Worm (Caenorhabditis elegans): ENCODE measurements around the gene K07C11.10.

The K07C11.10 gene

DNA sequence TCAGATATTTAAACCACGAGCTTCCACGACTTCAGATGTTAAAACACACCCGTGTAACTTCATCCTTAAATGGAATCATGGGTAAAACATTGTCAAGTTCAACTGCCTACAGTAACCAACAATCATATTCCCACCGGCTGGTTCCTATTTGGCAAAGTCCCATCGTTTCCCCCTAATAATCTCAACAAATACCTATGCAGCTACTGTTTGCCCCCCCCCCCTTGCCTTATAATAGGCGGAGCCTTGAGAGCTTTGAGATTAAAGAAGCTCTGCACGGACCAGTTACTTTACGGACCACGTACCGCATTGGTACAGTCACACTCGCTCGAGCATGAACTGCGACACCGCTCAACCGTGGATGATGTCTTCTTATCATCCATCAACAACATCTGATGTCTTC, 2.1 kb downstream of the K07C11.10 start, which contains the start of gene pax-1:
Gene pax-1, plus strand, starts transcription at position 301 of the 400 bp plus-strand sequence.
- TF ChIP-seq fos-1 (tag; optimal IDR thresholded peaks at IDR 0.05), result no peak
- TF ChIP-seq nhr-25 (tag; optimal IDR thresholded peaks at IDR 0.05), result no peak
- no peak for TF ChIP-seq nhr-77 (tag; optimal IDR thresholded peaks at IDR 0.05)
- TF ChIP-seq elt-2 (tag; optimal IDR thresholded peaks at IDR 0.05), result no peak
- TF ChIP-seq skn-1 (tag; optimal IDR thresholded peaks at IDR 0.05), result no peak
- no peak for TF ChIP-seq nhr-237 (tag; optimal IDR thresholded peaks at IDR 0.05)

DNA sequence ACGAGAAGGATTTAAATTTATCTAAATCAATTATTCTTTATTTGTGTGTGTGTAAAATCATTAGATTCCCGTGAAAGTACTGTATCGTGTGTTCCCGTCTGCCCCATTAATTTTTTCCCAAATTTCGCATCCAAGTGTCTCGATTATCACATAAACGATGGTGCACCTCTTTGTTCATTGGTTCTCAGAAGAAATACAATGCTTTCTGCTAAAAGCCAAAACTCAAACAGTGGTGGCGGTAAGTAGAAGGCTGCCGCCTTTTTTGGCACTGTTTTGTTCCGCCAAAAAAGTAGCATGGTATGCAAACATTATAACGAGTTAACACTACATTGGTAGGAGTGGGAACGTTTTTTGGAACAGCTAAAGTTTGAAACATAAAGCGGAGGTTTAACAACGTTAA, 3.3 kb downstream of the K07C11.10 start:
- TF ChIP-seq ztf-4 (tag; optimal IDR thresholded peaks at IDR 0.05), result no peak
- TF ChIP-seq skn-1 (tag; optimal IDR thresholded peaks at IDR 0.05), result no peak
- no peak for TF ChIP-seq R02D3.7 (tag; optimal IDR thresholded peaks at IDR 0.05)
- TF ChIP-seq snpc-4 (tag; optimal IDR thresholded peaks at IDR 0.05), result no peak

DNA sequence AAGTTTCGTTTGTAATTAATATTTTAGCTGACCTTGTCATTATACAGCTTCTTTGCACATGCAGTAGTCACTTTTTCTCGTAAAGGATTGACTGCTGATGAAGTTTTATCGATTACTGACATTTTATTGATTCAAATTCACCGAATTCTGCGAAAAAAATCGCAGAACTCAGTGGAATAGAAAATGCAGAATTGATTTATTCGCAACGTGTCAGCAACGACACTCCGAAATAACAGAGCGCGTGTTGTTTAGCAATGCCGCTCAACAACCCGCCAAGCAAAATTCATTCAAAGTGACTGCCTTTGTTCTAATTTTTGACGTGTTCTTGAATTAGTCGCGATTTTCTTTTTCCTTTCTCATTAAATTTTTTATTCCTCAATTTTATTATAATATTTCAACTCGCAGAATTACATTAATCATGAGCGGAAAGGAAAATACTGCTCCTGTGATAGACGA, 5.6 kb downstream of the K07C11.10 start, which contains the start of the genes cogc-6 and air-1:
Gene cogc-6, minus strand, starts transcription at position 234 of the 456 bp plus-strand sequence.
Gene air-1, plus strand, starts transcription at position 406 of the 456 bp plus-strand sequence.
- TF ChIP-seq snpc-4 (tag; optimal IDR thresholded peaks at IDR 0.05) (peak; percentile 53), nhr-23 (tag; optimal IDR thresholded peaks at IDR 0.05) (peak; percentile 35), eor-1 (tag; optimal IDR thresholded peaks at IDR 0.05) (no peak), pqm-1 (tag; optimal IDR thresholded peaks at IDR 0.05) (no peak), ceh-28 (tag; optimal IDR thresholded peaks at IDR 0.05) (peak; percentile 60), lin-15B (tag; optimal IDR thresholded peaks at IDR 0.05) (peak; percentile 25), nfya-1 (tag; optimal IDR thresholded peaks at IDR 0.05; ENCODE audit: insufficient read depth) (peak; percentile 41), pha-4 (tag; optimal IDR thresholded peaks at IDR 0.05) (peak; percentile 43)

DNA sequence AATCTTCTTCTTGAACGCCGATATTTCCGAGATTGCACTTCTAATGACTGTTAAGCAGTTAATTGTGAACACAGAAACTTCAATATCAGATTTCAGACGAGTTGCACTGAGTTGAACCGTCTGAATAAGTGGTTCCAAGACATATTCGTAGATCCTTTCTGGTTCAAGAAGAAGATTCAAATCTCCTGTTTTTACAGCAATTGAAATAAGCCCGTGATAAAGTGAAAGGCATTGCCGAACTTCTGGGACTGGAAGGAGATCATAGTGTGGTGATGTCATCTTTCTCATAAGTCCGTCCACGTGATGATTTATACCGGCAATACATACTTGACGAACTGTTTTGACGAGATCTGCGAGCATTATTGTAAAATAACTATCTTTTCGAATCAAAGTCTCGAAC, 7.2 kb downstream of the K07C11.10 start:
- no peak for TF ChIP-seq nhr-76 (tag; optimal IDR thresholded peaks at IDR 0.05)
- TF ChIP-seq sea-2 (GFP tag; optimal IDR thresholded peaks at IDR 0.05), result no peak
- no peak for TF ChIP-seq pqm-1 (tag; optimal IDR thresholded peaks at IDR 0.05)
- TF ChIP-seq nhr-11 (tag; optimal IDR thresholded peaks at IDR 0.05), result no peak
- no peak for TF ChIP-seq elt-3 (tag; optimal IDR thresholded peaks at IDR 0.05)
- no peak for TF ChIP-seq nhr-12 (tag; optimal IDR thresholded peaks at IDR 0.05)

DNA sequence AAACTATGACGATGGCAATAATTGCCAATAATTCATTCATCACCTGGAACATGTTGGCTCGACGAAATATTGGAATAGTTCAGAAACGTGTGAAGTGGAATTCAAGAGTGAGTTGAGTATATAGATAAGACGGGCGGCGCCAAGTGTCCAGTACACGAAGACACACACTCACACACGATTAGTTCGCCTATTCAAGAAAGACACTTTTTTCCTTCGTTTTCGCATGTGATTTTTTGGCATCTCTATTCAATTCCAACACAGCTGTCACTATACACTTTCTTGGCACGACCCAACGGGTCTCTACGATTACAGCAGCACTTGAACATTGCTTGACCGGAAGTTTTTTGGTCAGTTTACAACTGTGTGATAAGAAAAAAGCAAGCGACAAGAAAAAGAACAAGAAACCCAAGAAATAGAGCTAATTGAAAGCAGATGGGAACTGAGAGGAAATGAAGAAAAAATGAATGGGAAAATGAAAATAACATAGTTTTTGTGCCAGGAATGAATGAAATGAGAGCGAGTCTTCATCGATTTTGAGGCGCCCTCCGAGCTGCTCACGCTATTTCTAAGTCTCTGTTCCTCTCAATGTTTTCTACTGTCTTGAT, 8.9 kb downstream of the K07C11.10 start, which contains the start of gene K07C11.8:
Gene K07C11.8, minus strand, starts transcription at position 224 of the 605 bp plus-strand sequence.
- TF ChIP-seq nhr-11 (tag; optimal IDR thresholded peaks at IDR 0.05), result no peak
- TF ChIP-seq mdl-1 (tag; optimal IDR thresholded peaks at IDR 0.05), result no peak
- TF ChIP-seq elt-2 (tag; optimal IDR thresholded peaks at IDR 0.05), result peak; percentile 46
- peak; percentile 16 for TF ChIP-seq lin-39 (tag; optimal IDR thresholded peaks at IDR 0.05)

DNA sequence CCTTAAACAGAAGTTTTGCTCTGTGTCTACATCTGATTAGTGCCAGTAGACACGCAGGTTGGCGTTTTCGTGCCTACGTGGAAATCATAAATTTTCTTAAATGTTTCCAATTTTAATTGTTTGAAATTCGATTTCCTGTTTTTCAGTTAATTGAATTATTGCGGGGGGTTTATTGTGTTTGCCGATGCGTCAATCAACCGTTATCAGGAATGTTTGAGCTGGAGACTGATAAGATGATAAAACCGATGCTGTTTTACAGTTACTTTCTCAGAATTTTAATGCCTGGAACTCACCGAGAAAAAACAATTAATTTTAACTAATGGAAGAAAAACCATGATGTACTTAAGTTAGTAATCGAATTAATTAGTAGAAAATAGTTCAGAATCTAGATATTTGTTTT, 9.6 kb downstream of the K07C11.10 start:
- TF ChIP-seq elt-2 (tag; optimal IDR thresholded peaks at IDR 0.05) (peak; percentile 91), pqm-1 (tag; optimal IDR thresholded peaks at IDR 0.05) (peak; percentile 80), nhr-76 (tag; optimal IDR thresholded peaks at IDR 0.05) (no peak)

DNA sequence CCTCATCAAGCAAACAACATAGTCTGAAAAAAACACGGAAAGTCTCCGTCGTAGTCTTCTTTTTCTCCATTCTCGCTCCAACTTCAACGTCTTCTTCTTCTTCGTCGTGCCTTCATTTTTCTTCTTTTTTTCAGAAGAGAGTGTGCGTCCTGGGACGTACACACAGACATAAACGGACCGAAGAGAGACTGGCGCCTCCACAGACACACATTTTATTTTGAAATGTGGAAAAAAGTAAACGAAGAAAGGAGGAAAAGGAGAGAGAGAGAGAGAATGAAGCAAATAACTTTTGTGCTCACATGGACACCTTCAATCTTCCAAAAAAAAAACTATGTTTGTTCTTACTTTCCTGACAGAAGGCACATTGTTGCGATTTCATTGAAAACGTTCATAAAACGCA, 11.6 kb downstream of the K07C11.10 start:
- TF ChIP-seq nhr-77 (tag; optimal IDR thresholded peaks at IDR 0.05), result no peak
- no peak for TF ChIP-seq nhr-237 (tag; optimal IDR thresholded peaks at IDR 0.05)
- TF ChIP-seq fkh-10 (GFP tag; optimal IDR thresholded peaks at IDR 0.05), result no peak
- no peak for TF ChIP-seq nhr-25 (tag; optimal IDR thresholded peaks at IDR 0.05)
- peak; percentile 70 for TF ChIP-seq hmg-11 (tag; optimal IDR thresholded peaks at IDR 0.05)
- peak; percentile 25 for TF ChIP-seq nfya-1 (tag; optimal IDR thresholded peaks at IDR 0.05; ENCODE audit: insufficient read depth)
- no peak for TF ChIP-seq pqm-1 (tag; optimal IDR thresholded peaks at IDR 0.05)

DNA sequence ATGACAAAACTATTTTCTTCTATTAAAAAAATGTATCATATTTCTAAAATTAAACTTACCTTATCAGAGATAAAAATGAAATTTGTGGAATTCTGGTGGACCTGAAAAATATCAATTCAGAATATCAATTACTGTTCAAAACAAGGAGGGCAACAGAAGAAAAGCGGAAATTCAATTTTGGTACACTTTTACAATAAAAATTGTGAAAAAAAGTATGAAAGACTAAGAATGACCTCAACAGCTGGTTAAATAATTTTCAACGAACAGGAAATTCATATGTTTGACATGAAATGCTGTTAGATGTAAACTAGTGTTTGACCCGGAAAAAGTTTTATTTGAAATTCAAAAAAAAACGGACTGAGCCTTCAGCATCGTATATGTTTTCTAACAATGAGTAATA, 12.8 kb downstream of the K07C11.10 start, which contains the start of gene K07C11.7:
Gene K07C11.7, minus strand, starts transcription at position 101 of the 400 bp plus-strand sequence.
- TF ChIP-seq ztf-4 (tag; optimal IDR thresholded peaks at IDR 0.05), result no peak
- no peak for TF ChIP-seq lsy-12 (tag; optimal IDR thresholded peaks at IDR 0.05)
- TF ChIP-seq nhr-23 (tag; optimal IDR thresholded peaks at IDR 0.05), result no peak
- no peak for TF ChIP-seq skn-1 (tag; optimal IDR thresholded peaks at IDR 0.05)
- no peak for TF ChIP-seq nhr-11 (tag; optimal IDR thresholded peaks at IDR 0.05)
- TF ChIP-seq egl-27 (tag; optimal IDR thresholded peaks at IDR 0.05), result no peak
- TF ChIP-seq ama-1 (optimal IDR thresholded peaks at IDR 0.05), result no peak
- no peak for TF ChIP-seq fos-1 (tag; optimal IDR thresholded peaks at IDR 0.05)

Measured in whole organism, L3 larva.